Worm (Caenorhabditis elegans) whole organism, early embryonic: ENCODE data around the gene glb-22.

Experiments used
- ama-1 ChIP-seq: fragments of 150-350 bp; optimal IDR thresholded peaks from 2 replicates; lab custom pipeline; 2014
- ets-7 ChIP-seq: sonication (generic microtip); optimal IDR thresholded peaks from 2 replicates; lab custom pipeline; 2016; ENCODE audit warnings: missing genotype, missing genetic modification characterization, missing compliant biosample characterization
- scrt-1 ChIP-seq: fragments of 200-800 bp; sonication (Bioruptor generic); IDR thresholded peaks from 2 replicates; pipeline ENCODE4 v1.3.6; 2022; ENCODE audit warnings: missing genetic modification characterization, missing compliant biosample characterization
- tra-4 ChIP-seq: sonication (generic microtip); optimal IDR thresholded peaks from 2 replicates; lab custom pipeline; 2017; ENCODE audit warnings: missing genetic modification characterization, missing compliant biosample characterization

ce11 chrV:14655689-14656088 lies 55.6 kb downstream of the glb-22 start:
- no peak for TF ChIP-seq tra-4 (tag; lab: Kevin White, UChicago)
- no peak for TF ChIP-seq scrt-1 (GFP tag; lab: Robert Waterston, UW)
- no peak for TF ChIP-seq ets-7
- no peak for TF ChIP-seq ama-1 (lab: Kevin White, UChicago)
